Worm (Caenorhabditis elegans) whole organism, L4/young adult: Measurements from ENCODE around the gene T28C6.7.

Experiments
- W03F9.2 ChIP-seq: fragments of 150-350 bp; optimal IDR thresholded peaks from 2 replicates; lab custom pipeline; 2014; ENCODE audit warnings: missing biosample characterization, missing genetic modification characterization
- him-1 ChIP-seq: sonication (generic microtip); optimal IDR thresholded peaks from 2 replicates; lab custom pipeline; 2016; ENCODE audit warnings: missing genotype, missing genetic modification reagents, missing genetic modification characterization, missing compliant biosample characterization

DNA sequence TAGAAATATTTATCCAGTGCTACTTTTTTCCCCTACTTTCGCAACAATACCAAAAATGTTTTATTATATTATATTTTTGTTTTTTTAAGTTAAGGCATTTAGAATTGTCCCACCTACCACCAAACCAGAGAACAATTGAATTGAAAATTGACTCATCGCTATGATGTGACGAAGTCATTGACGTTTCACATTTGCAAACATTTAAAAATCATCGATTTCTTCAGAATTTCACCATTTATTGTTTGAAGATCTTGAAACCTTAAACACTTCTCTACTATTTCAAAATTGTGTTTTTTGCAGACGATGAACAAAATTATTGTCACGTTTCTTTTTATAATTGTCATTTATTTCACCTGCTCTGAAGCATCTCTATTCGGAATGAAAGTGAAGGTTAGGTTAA, 53.6 kb downstream of the T28C6.7 start, which contains the start of gene C09G9.8:
- TF ChIP-seq W03F9.2 (tag; lab: Kevin White, UChicago) (no peak), him-1 (tag; lab: Kevin White, UChicago) (no peak)
